Worm (Caenorhabditis elegans) whole organism, young adult: ENCODE results near the gene F56C9.6.

Experiments
- F23B12.7 ChIP-seq: sonication (generic microtip); optimal IDR thresholded peaks from 2 replicates; lab custom pipeline; 2017; ENCODE audit warnings: missing genetic modification characterization, mild to moderate bottlenecking, missing compliant biosample characterization, antibody characterized with exemption, moderate library complexity; ENCODE audit not compliant: insufficient read depth
- ama-1 ChIP-seq, 3 experiments: fragments of 150-350 bp in 1 of 3; sonication (generic microtip) in 2 of 3; optimal IDR thresholded peaks; 2 replicates each; lab custom pipeline; 2014 to 2018; ENCODE audit warnings: missing biosample characterization in 2 of 3, missing genetic modification characterization in 2 of 3, missing genetic modification reagents in 2 of 3
- dpl-1 ChIP-seq: fragments of 150-350 bp; optimal IDR thresholded peaks from 2 replicates; lab custom pipeline; 2014; ENCODE audit warnings: missing biosample characterization, missing genetic modification reagents, missing genetic modification characterization

DNA sequence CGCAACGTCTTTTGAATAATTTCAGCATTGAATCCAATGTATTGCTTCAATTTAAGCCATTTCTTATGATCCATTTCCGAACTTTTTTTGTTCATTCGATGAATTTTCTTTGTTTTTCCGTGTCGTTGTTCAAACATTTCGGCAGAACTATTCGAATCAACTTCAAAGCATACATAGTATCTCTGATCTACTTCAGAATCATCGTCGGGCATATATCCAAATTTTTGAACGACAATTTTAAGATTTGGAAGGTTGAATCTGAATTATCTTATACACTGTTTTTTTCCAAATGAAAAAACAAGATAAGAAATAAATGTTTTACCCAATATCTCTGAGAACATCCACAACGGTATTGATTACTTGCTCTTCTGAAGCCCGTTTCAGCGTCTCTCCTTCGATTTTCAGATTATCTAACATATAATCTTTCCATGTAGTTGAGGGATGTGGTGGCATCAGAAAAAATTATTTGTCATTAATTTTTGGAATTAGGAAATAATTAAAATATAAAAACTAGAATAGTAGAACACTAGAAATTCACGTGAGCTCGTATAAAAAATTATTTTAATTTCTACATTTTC, 18.7 kb upstream of the F56C9.6 start, which contains the start of gene lab-2:
- TF ChIP-seq dpl-1 = no peak
- TF ChIP-seq ama-1 (optimal IDR thresholded peaks at IDR 0.05; lab: Kevin White, UChicago) = peak; percentile 51
- TF ChIP-seq ama-1 (GFP tag; optimal IDR thresholded peaks at IDR 0.05; lab: Kevin White, UChicago) = no peak
- TF ChIP-seq F23B12.7 (tag; lab: Kevin White, UChicago) = no peak
